Fruit fly (Drosophila melanogaster): ENCODE results near the gene CAH16.

DNA sequence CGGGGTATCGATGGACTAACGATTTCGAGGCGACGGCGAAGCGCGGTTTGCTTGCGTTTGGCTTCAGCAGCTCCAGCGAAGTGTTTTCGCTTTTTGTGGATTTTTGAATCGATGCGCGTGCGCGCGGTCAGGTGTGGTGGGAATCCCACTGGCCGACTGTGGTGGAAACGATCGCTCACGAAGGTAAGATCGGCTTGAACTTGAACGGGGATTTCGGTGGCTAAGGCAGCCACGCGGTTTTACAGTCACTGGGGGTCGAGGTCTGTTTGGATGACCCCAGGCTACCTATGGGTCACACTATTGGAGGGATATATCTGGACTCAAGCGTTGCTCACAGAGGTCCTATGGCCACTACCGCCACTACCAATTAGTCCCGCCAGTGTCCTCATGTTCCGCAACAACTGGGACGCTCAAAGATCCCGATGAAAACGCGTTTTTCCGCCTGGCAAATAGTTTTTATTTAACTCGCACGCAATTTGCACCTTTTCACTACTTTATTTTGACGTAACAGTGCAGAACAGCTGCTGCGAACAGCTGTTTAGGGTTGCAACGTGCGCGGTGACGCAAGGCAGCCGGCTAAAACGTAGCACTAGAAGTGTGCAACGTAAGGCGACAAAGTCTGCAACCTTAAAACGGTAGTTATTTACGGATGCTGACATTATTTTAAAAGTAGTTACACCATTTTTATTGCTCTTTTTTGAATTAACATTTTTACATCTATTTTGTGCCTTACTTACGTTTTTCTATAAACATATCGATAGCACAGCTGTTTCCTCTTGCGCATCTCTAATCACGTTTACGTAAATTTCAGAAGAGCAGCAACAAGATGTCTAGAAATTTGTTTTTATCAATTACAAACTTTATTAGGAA lies 7.7 kb upstream of the CAH16 start, which contains the start of the genes qless and mRpL32:
- TF ChIP-seq CG6854 (GFP tag; optimal IDR thresholded peaks at IDR 0.05) = no peak
- peak; percentile 54 for TF ChIP-seq Hr39 (GFP tag; optimal IDR thresholded peaks at IDR 0.05)
- TF ChIP-seq fd85E (GFP tag; optimal IDR thresholded peaks at IDR 0.05) = no peak
- TF ChIP-seq dsx (GFP tag; optimal IDR thresholded peaks at IDR 0.05; ENCODE audit: poor library complexity, severe bottlenecking) = no peak
- TF ChIP-seq CG9139 (GFP tag; optimal IDR thresholded peaks at IDR 0.05) = no peak
